Fruit fly (Drosophila melanogaster): ENCODE data around the gene CG4678.

The CG4678 gene

dm6 chrX:16753066-16753465 lies 57.1 kb downstream of the CG4678 start:
- no peak for TF ChIP-seq CrebA (GFP tag; optimal IDR thresholded peaks at IDR 0.05; ENCODE audit: borderline replicate concordance)

dm6 chrX:16757645-16758044 lies 61.7 kb downstream of the CG4678 start:
- TF ChIP-seq Vsx2 (GFP tag; optimal IDR thresholded peaks at IDR 0.05; ENCODE audit: partially characterized antibody): no peak
- no peak for TF ChIP-seq sv (GFP tag; optimal IDR thresholded peaks at IDR 0.05)
- no peak for TF ChIP-seq brk (GFP tag; optimal IDR thresholded peaks at IDR 0.05)
- no peak for TF ChIP-seq Jra (GFP tag; optimal IDR thresholded peaks at IDR 0.05)
- no peak for TF ChIP-seq Abd-B (GFP tag; optimal IDR thresholded peaks at IDR 0.05)
- TF ChIP-seq tai (GFP tag; optimal IDR thresholded peaks at IDR 0.05): no peak
- no peak for TF ChIP-seq Dfd (GFP tag; optimal IDR thresholded peaks at IDR 0.05)
- no peak for TF ChIP-seq fru (GFP tag; optimal IDR thresholded peaks at IDR 0.05)
- TF ChIP-seq ey (GFP tag; optimal IDR thresholded peaks at IDR 0.05): no peak
- TF ChIP-seq foxo (GFP tag; optimal IDR thresholded peaks at IDR 0.05): no peak
- TF ChIP-seq CrebA (GFP tag; optimal IDR thresholded peaks at IDR 0.05; ENCODE audit: borderline replicate concordance): no peak
- no peak for TF ChIP-seq rgr (GFP tag; optimal IDR thresholded peaks at IDR 0.05)
- TF ChIP-seq Rel (GFP tag; optimal IDR thresholded peaks at IDR 0.05): no peak
- no peak for TF ChIP-seq Rel (tag; optimal IDR thresholded peaks at IDR 0.05)
- no peak for TF ChIP-seq Myc (optimal IDR thresholded peaks at IDR 0.05)
- TF ChIP-seq Mio (GFP tag; optimal IDR thresholded peaks at IDR 0.05): no peak

- TF ChIP-seq ey (GFP tag; optimal IDR thresholded peaks at IDR 0.05) (no peak), lola (GFP tag; optimal IDR thresholded peaks at IDR 0.05) (no peak), HLH106 (tag; optimal IDR thresholded peaks at IDR 0.05) (no peak)
These were observed 64.6 kb downstream of the CG4678 start for dm6 chrX:16760542-16760941.

Data from whole organism, wandering third instar larva.